Fruit fly (Drosophila melanogaster) whole organism, pupa: Measurements from ENCODE around the gene mus312.
A peak's percentile ranks its signal among the peaks of the same experiment; 100 is the strongest.

Experiments used
- CG10348 ChIP-seq: fragments of 200-800 bp; sonication (Bioruptor generic); IDR thresholded peaks from 2 replicates; pipeline ENCODE4 v1.3.6; 2022; ENCODE audit warnings: missing biosample characterization, missing genetic modification characterization
- CG12605 ChIP-seq: fragments of 200-800 bp; sonication (Bioruptor generic); IDR thresholded peaks from 2 replicates; pipeline ENCODE4 v1.3.6; 2022; ENCODE audit warnings: missing biosample characterization, missing genetic modification characterization
- CG13204 ChIP-seq: fragments of 200-800 bp; sonication (Bioruptor generic); optimal IDR thresholded peaks from 2 replicates; lab custom pipeline; 2018; ENCODE audit warnings: missing biosample characterization, mild to moderate bottlenecking, missing genetic modification characterization, moderate library complexity
- CG14655 ChIP-seq: fragments of 200-800 bp; sonication (Bioruptor generic); optimal IDR thresholded peaks from 3 replicates; lab custom pipeline; 2017; ENCODE audit warnings: mild to moderate bottlenecking, missing biosample characterization, missing genetic modification reagents, missing genetic modification characterization
- CG15710 ChIP-seq: fragments of 200-800 bp; sonication (Bioruptor generic); optimal IDR thresholded peaks from 2 replicates; lab custom pipeline; 2018; ENCODE audit warnings: missing biosample characterization, mild to moderate bottlenecking, missing genetic modification characterization, moderate library complexity
- CG17806 ChIP-seq: fragments of 200-800 bp; sonication (Bioruptor generic); optimal IDR thresholded peaks from 2 replicates; lab custom pipeline; 2018; ENCODE audit warnings: missing biosample characterization, mild to moderate bottlenecking, missing genetic modification characterization, moderate library complexity
- CG32121 ChIP-seq: fragments of 200-800 bp; sonication (Bioruptor generic); IDR thresholded peaks from 2 replicates; pipeline ENCODE4 v1.3.6; 2022; ENCODE audit warnings: missing biosample characterization, missing genetic modification characterization
- CG34367 ChIP-seq: fragments of 200-800 bp; sonication (Bioruptor generic); optimal IDR thresholded peaks from 2 replicates; lab custom pipeline; 2018; ENCODE audit warnings: missing biosample characterization, mild to moderate bottlenecking, missing genetic modification characterization
- CG4496 ChIP-seq: fragments of 200-800 bp; sonication (Bioruptor generic); IDR thresholded peaks from 3 replicates; pipeline ENCODE4 v1.3.6; 2022; ENCODE audit warnings: missing biosample characterization, missing genetic modification characterization
- CG8159 ChIP-seq: fragments of 200-800 bp; sonication (Bioruptor generic); optimal IDR thresholded peaks from 3 replicates; lab custom pipeline; 2018; ENCODE audit warnings: missing biosample characterization, mild to moderate bottlenecking, missing genetic modification characterization, moderate library complexity
- CG8301 ChIP-seq: fragments of 200-800 bp; sonication (Bioruptor generic); optimal IDR thresholded peaks from 2 replicates; lab custom pipeline; 2018; ENCODE audit warnings: missing biosample characterization, mild to moderate bottlenecking, missing genetic modification characterization
- CG9948 ChIP-seq: fragments of 200-800 bp; sonication (Bioruptor generic); optimal IDR thresholded peaks from 2 replicates; lab custom pipeline; 2018; ENCODE audit warnings: missing biosample characterization, mild to moderate bottlenecking, missing genetic modification characterization, moderate library complexity
- D1 ChIP-seq: fragments of 200-800 bp; sonication (Bioruptor generic); optimal IDR thresholded peaks from 2 replicates; lab custom pipeline; 2018; ENCODE audit warnings: missing biosample characterization, mild to moderate bottlenecking, missing genetic modification characterization, moderate library complexity
- EcR ChIP-seq: fragments of 200-800 bp; sonication (Bioruptor generic); optimal IDR thresholded peaks from 3 replicates; lab custom pipeline; 2019; ENCODE audit warnings: missing biosample characterization, missing genetic modification characterization, mild to moderate bottlenecking, moderate library complexity, missing genetic modification reagents
- Ets98B ChIP-seq: fragments of 200-800 bp; sonication (Bioruptor generic); IDR thresholded peaks from 2 replicates; pipeline ENCODE4 v1.3.6; 2022; ENCODE audit warnings: missing biosample characterization, missing genetic modification characterization
- Pif1A ChIP-seq: fragments of 200-800 bp; sonication (Bioruptor generic); optimal IDR thresholded peaks from 3 replicates; lab custom pipeline; 2016; ENCODE audit warnings: missing biosample characterization, missing genetic modification characterization
- Pif1B ChIP-seq: fragments of 200-800 bp; sonication (Bioruptor generic); optimal IDR thresholded peaks from 3 replicates; lab custom pipeline; 2016; ENCODE audit warnings: missing biosample characterization, missing genetic modification characterization
- Snoo ChIP-seq: fragments of 200-800 bp; sonication (Bioruptor generic); optimal IDR thresholded peaks from 3 replicates; lab custom pipeline; 2017; ENCODE audit warnings: missing biosample characterization, mild to moderate bottlenecking, missing genetic modification characterization, inconsistent platforms
- fd96Ca ChIP-seq: fragments of 200-800 bp; sonication (Bioruptor generic); IDR thresholded peaks from 3 replicates; pipeline ENCODE4 v1.3.6; 2022; ENCODE audit warnings: missing biosample characterization, missing genetic modification characterization
- gl ChIP-seq: fragments of 200-800 bp; sonication (Bioruptor generic); optimal IDR thresholded peaks from 2 replicates; lab custom pipeline; 2018; ENCODE audit warnings: missing biosample characterization, mild to moderate bottlenecking, missing genetic modification characterization
- rn ChIP-seq: fragments of 200-800 bp; sonication (Bioruptor generic); IDR thresholded peaks from 2 replicates; pipeline ENCODE4 v1.3.6; 2022; ENCODE audit warnings: missing biosample characterization, missing genetic modification characterization

mus312 gene

DNA sequence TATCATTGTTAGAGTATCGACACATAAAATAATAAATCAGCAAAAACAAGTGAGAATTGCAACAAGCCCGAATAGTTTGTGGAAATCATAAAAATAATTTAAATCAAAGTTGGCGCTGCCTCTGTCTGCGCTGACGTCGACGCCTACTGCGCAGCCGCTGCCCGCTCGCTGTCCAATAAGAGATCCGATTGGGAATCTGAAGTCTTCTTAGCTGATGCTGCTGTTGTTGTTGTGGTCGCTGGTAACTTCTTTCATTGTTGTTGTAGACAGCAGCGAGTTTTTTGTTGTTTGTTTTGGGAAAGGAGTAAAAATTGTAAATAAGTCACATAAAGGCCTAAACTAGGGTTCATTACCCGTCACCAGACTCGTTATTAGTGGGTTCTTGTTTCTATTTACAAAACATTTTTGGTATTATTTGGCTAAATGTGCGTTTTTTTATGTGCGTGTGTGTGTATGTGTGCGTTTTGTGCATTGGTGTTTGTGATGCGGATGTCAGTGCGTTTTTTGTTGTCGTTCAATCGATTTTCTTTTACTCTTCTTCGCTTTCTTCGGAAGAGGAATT, 35.9 kb downstream of the mus312 start:
- TF ChIP-seq CG8159, result no peak
- no peak for TF ChIP-seq Snoo
- TF ChIP-seq D1, result no peak
- TF ChIP-seq CG32121 (GFP tag; lab: Robert Waterston, UW), result no peak
- no peak for TF ChIP-seq CG8301
- no peak for TF ChIP-seq CG10348 (GFP tag; lab: Robert Waterston, UW)
- no peak for TF ChIP-seq CG9948 (tag; lab: Kevin White, UChicago)
- TF ChIP-seq Pif1A, result no peak
- no peak for TF ChIP-seq CG12605
- no peak for TF ChIP-seq gl (tag; lab: Kevin White, UChicago)
- no peak for TF ChIP-seq fd96Ca (GFP tag; lab: Robert Waterston, UW)
- no peak for TF ChIP-seq CG13204 (GFP tag; lab: Kevin White, UChicago)
- TF ChIP-seq EcR, result no peak
- TF ChIP-seq Ets98B, result no peak
- no peak for TF ChIP-seq CG34367 (tag; lab: Kevin White, UChicago)
- TF ChIP-seq Pif1B (GFP tag; lab: Kevin White, UChicago), result no peak
- no peak for TF ChIP-seq rn (GFP tag; lab: Robert Waterston, UW)
- TF ChIP-seq CG4496 (GFP tag; lab: Robert Waterston, UW), result no peak
- no peak for TF ChIP-seq CG15710
- TF ChIP-seq CG17806 (tag; lab: Kevin White, UChicago), result no peak
- TF ChIP-seq, all 21 proteins: peak for 0

DNA sequence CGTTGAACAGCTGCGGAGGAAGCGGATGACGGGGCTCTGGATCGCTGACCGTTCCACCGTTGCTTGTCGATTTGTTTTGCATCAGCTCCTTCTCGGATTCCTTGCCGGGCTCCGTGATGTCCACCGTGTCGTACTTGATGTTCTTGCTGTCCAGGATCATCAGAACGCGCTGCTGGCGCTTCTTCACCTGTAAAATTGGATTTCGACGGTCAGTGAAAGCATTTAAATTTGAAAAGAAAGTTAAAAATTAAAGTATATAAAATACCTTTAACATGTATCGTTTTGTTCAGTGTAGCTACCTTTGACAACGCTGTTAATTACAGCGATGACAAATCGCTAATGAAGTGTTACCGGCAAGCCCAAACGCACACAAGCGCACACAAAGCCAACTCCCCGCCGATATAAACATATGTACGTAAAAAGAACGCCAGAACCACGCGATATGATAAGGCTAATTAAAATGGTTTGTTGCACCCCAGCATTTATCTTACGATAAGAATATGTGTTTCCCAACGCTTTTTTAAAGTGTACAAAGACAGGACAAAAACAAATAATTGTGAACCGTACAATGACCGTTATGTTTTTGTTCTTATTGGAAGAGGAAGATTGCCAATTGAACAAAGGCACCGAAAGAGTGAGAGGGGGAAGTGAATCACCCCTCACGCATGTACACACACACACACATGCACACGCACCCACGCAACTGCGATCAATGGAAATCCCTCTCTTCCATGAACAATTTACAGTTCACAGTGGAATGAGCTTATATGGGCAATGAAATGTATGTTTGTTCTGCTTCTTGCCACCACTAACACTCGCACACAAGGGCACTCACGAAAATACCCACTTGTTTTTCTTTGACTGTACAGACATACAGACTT, 39.1 kb downstream of the mus312 start:
- TF ChIP-seq Pif1B (GFP tag; lab: Kevin White, UChicago), result peak; percentile 18
- no peak for TF ChIP-seq rn (GFP tag; lab: Robert Waterston, UW)
- TF ChIP-seq gl (tag; lab: Kevin White, UChicago), result no peak
- TF ChIP-seq CG32121 (GFP tag; lab: Robert Waterston, UW), result peak; percentile 43; the same call in 1 of the 2 replicates
- no peak for TF ChIP-seq CG12605
- TF ChIP-seq Ets98B, result no peak
- TF ChIP-seq D1, result no peak
- TF ChIP-seq CG14655 (GFP tag; lab: Kevin White, UChicago), result no peak
- no peak for TF ChIP-seq CG17806 (tag; lab: Kevin White, UChicago)
- TF ChIP-seq fd96Ca (GFP tag; lab: Robert Waterston, UW), result no peak
- peak; percentile 93 for TF ChIP-seq EcR
- TF ChIP-seq CG34367 (tag; lab: Kevin White, UChicago), result no peak
- TF ChIP-seq CG8159, result peak; percentile 41
- TF ChIP-seq Snoo, result peak; percentile 16
- TF ChIP-seq Pif1A, result peak; percentile 18
- TF ChIP-seq CG9948 (tag; lab: Kevin White, UChicago), result no peak
- TF ChIP-seq CG13204 (GFP tag; lab: Kevin White, UChicago), result no peak
- peak; percentile 33 for TF ChIP-seq CG8301
- TF ChIP-seq CG10348 (GFP tag; lab: Robert Waterston, UW), result no peak
- peak; percentile 60; the same call in 2 of the 3 replicates for TF ChIP-seq CG4496 (GFP tag; lab: Robert Waterston, UW)
- no peak for TF ChIP-seq CG15710

DNA sequence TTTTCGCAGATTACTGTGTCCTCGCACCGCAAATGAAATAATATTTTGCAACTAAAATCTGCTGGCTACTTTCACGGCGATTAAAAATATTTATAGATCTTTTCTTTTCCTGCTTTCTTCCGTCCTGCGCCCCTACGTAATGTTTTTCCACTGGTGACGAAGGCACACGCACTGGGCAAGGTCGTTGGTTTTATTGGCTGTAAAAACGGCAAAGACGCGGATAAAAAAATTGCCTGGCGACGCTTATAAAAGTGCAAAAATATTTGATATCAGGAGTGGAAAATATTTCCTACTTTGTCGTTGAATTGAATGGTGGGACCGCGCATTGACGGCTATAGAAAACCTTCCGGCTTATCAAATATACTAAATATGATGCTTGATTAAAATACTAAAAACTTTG, 40.0 kb downstream of the mus312 start, which contains the start of gene Sh3beta:
Gene Sh3beta, minus strand, starts transcription at position 327 of the 400 bp plus-strand sequence.
- no peak for TF ChIP-seq CG8301
- TF ChIP-seq gl (tag; lab: Kevin White, UChicago), result no peak
- TF ChIP-seq CG17806 (tag; lab: Kevin White, UChicago), result no peak
- no peak for TF ChIP-seq CG9948 (tag; lab: Kevin White, UChicago)
- no peak for TF ChIP-seq Snoo
- TF ChIP-seq EcR, result no peak
- TF ChIP-seq fd96Ca (GFP tag; lab: Robert Waterston, UW), result no peak
- TF ChIP-seq CG32121 (GFP tag; lab: Robert Waterston, UW), result no peak
- TF ChIP-seq CG10348 (GFP tag; lab: Robert Waterston, UW), result no peak
- no peak for TF ChIP-seq CG14655 (GFP tag; lab: Kevin White, UChicago)
- TF ChIP-seq rn (GFP tag; lab: Robert Waterston, UW), result no peak
- TF ChIP-seq Ets98B, result no peak
- TF ChIP-seq, all 21 proteins: peak for 0

DNA sequence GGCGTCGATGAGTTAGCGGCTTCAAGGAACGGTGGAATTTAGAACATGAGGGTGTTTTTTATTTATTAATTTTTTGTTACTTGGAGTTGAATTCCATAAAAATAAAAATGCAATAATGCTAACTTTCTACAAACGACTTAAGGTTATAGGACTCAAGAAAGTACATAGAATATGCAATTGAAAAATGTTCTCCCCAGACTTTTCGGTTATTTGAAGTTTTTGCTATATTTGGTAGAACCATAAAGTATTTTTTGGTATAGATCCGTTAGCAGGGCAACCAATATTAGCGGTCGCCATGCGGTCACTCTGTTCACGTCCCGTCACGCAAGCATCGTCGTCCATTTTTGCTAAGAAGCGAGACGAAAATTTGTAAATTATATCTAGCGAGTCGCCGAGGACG, 40.6 kb downstream of the mus312 start, which contains the start of gene akirin:
Gene akirin, plus strand, starts transcription at position 301 of the 400 bp plus-strand sequence.
- TF ChIP-seq rn (GFP tag; lab: Robert Waterston, UW), result no peak
- TF ChIP-seq CG14655 (GFP tag; lab: Kevin White, UChicago), result no peak
- TF ChIP-seq CG32121 (GFP tag; lab: Robert Waterston, UW), result no peak
- no peak for TF ChIP-seq CG8159
- no peak for TF ChIP-seq CG12605
- TF ChIP-seq Snoo, result no peak
- TF ChIP-seq Pif1A, result no peak
- TF ChIP-seq CG34367 (tag; lab: Kevin White, UChicago), result no peak
- no peak for TF ChIP-seq gl (tag; lab: Kevin White, UChicago)
- TF ChIP-seq CG13204 (GFP tag; lab: Kevin White, UChicago), result no peak
- no peak for TF ChIP-seq EcR
- TF ChIP-seq CG4496 (GFP tag; lab: Robert Waterston, UW), result no peak
- TF ChIP-seq CG10348 (GFP tag; lab: Robert Waterston, UW), result no peak
- no peak for TF ChIP-seq Pif1B (GFP tag; lab: Kevin White, UChicago)
- no peak for TF ChIP-seq fd96Ca (GFP tag; lab: Robert Waterston, UW)
- no peak for TF ChIP-seq CG8301
- no peak for TF ChIP-seq D1
- TF ChIP-seq CG9948 (tag; lab: Kevin White, UChicago), result no peak
- TF ChIP-seq Ets98B, result no peak
- TF ChIP-seq, all 21 proteins: peak for 0

DNA sequence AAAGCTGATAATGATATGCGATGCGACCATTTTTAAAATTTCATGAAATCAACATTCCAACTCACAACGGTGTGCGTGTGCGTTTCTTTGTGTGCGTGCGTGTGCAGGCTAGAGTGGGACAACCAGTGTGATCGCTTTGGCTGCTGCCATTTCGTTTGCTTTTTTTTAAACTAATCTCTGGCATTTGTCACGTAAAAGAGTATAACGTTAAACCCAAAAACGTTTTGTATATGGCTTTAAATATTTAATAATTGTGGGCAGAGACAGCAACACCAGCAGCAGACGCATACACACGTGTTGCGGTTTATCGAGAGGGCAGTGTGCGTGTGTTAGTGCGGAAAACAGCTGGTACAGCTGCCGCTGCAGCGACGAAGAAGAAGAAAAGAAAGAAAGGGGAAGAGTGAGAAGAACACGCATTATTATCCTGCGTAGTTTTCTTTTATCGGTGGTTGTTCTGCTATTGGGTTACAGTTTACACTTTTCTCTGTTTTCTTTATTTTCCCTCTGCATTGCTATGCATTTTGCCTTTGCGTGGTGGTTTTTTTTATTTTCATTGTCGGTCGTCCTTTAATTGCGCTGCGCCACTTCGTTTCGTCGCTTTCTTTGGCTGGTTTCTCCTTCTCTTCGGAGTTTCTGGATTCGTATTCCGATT, 41.4 kb downstream of the mus312 start:
- no peak for TF ChIP-seq CG8301
- no peak for TF ChIP-seq CG13204 (GFP tag; lab: Kevin White, UChicago)
- no peak for TF ChIP-seq CG10348 (GFP tag; lab: Robert Waterston, UW)
- TF ChIP-seq EcR, result peak; percentile 33
- TF ChIP-seq CG17806 (tag; lab: Kevin White, UChicago), result no peak
- no peak for TF ChIP-seq gl (tag; lab: Kevin White, UChicago)
- no peak for TF ChIP-seq CG4496 (GFP tag; lab: Robert Waterston, UW)
- no peak for TF ChIP-seq CG14655 (GFP tag; lab: Kevin White, UChicago)
- TF ChIP-seq CG8159, result no peak
- TF ChIP-seq Snoo, result no peak
- TF ChIP-seq Pif1A, result peak; percentile 1
- no peak for TF ChIP-seq D1
- no peak for TF ChIP-seq rn (GFP tag; lab: Robert Waterston, UW)
- peak; percentile 21 for TF ChIP-seq Pif1B (GFP tag; lab: Kevin White, UChicago)
- TF ChIP-seq CG34367 (tag; lab: Kevin White, UChicago), result no peak
